Fruit fly (Drosophila melanogaster) whole organism, embryonic: ENCODE data around the gene CG12017.
A peak's percentile ranks its signal among the peaks of the same experiment; 100 is the strongest.

ENCODE experiments used
- Antp ChIP-seq: fragments of 200-800 bp; sonication (Bioruptor generic); optimal IDR thresholded peaks from 3 replicates; lab custom pipeline; 2016; ENCODE audit warnings: missing biosample characterization, missing genetic modification characterization
- Atf3 ChIP-seq: fragments of 200-800 bp; sonication (Bioruptor generic); optimal IDR thresholded peaks from 3 replicates; lab custom pipeline; 2016; ENCODE audit warnings: missing biosample characterization, missing genetic modification characterization
- B-H2 ChIP-seq: fragments of 200-800 bp; sonication (Bioruptor generic); optimal IDR thresholded peaks from 2 replicates; lab custom pipeline; 2018; ENCODE audit warnings: missing biosample characterization, mild to moderate bottlenecking, missing genetic modification characterization
- CG10366 ChIP-seq: fragments of 200-800 bp; sonication (Bioruptor generic); IDR thresholded peaks from 2 replicates; pipeline ENCODE4 v1.3.6; 2022; ENCODE audit warnings: missing biosample characterization, missing genetic modification characterization
- CG14667 ChIP-seq: fragments of 200-800 bp; sonication (Bioruptor generic); IDR thresholded peaks from 2 replicates; pipeline ENCODE4 v1.3.6; 2022; ENCODE audit warnings: missing biosample characterization, missing genetic modification characterization
- CG16863 ChIP-seq: fragments of 200-800 bp; sonication (Bioruptor generic); optimal IDR thresholded peaks from 3 replicates; lab custom pipeline; 2016; ENCODE audit warnings: missing biosample characterization, missing genetic modification characterization
- CG17328 ChIP-seq: fragments of 200-800 bp; sonication (Bioruptor generic); IDR thresholded peaks from 2 replicates; pipeline ENCODE4 v1.3.6; 2022; ENCODE audit warnings: missing biosample characterization, missing genetic modification characterization
- CG30403 ChIP-seq: fragments of 200-800 bp; sonication (Bioruptor generic); optimal IDR thresholded peaks from 3 replicates; lab custom pipeline; 2016; ENCODE audit warnings: missing biosample characterization, missing genetic modification characterization
- CG3995 ChIP-seq: fragments of 200-800 bp; sonication (Bioruptor generic); optimal IDR thresholded peaks from 3 replicates; lab custom pipeline; 2016; ENCODE audit warnings: missing biosample characterization, missing genetic modification characterization
- CG43689 ChIP-seq: fragments of 200-800 bp; sonication (Bioruptor generic); IDR thresholded peaks from 2 replicates; pipeline ENCODE4 v1.3.6; 2022; ENCODE audit warnings: missing biosample characterization, missing genetic modification characterization
- CG4730 ChIP-seq: fragments of 200-800 bp; sonication (Bioruptor generic); IDR thresholded peaks from 2 replicates; pipeline ENCODE4 v1.3.6; 2022; ENCODE audit warnings: missing biosample characterization, missing genetic modification characterization
- CG6175 ChIP-seq: fragments of 200-800 bp; sonication (Bioruptor generic); IDR thresholded peaks from 3 replicates; pipeline ENCODE4 v1.3.6; 2022; ENCODE audit warnings: missing biosample characterization, missing genetic modification characterization
- CG6683 ChIP-seq: fragments of 200-800 bp; sonication (Bioruptor generic); optimal IDR thresholded peaks from 2 replicates; lab custom pipeline; 2017; ENCODE audit warnings: missing biosample characterization, mild to moderate bottlenecking, missing genetic modification characterization, missing genetic modification reagents
- CG6854 ChIP-seq: fragments of 200-800 bp; sonication (Bioruptor generic); optimal IDR thresholded peaks from 3 replicates; lab custom pipeline; 2017; ENCODE audit warnings: missing biosample characterization, mild to moderate bottlenecking, missing genetic modification characterization
- CG7372 ChIP-seq: fragments of 200-800 bp; sonication (Bioruptor generic); IDR thresholded peaks from 2 replicates; pipeline ENCODE4 v1.3.6; 2022; ENCODE audit warnings: missing biosample characterization, missing genetic modification characterization
- CG7839 ChIP-seq: fragments of 200-800 bp; sonication (Bioruptor generic); optimal IDR thresholded peaks from 3 replicates; lab custom pipeline; 2018; ENCODE audit warnings: missing biosample characterization, mild to moderate bottlenecking, missing genetic modification characterization, moderate library complexity
- CG8944 ChIP-seq: fragments of 200-800 bp; sonication (Bioruptor generic); optimal IDR thresholded peaks from 3 replicates; lab custom pipeline; 2016; ENCODE audit warnings: missing biosample characterization, missing genetic modification characterization
- CG9932 ChIP-seq: fragments of 200-800 bp; sonication (Bioruptor generic); IDR thresholded peaks from 2 replicates; pipeline ENCODE4 v1.3.6; 2022; ENCODE audit warnings: missing biosample characterization, missing genetic modification characterization
- D19B ChIP-seq: fragments of 200-800 bp; sonication (Bioruptor generic); optimal IDR thresholded peaks from 2 replicates; lab custom pipeline; 2017; ENCODE audit warnings: missing biosample characterization, mild to moderate bottlenecking, missing genetic modification characterization
- Ets65A ChIP-seq: fragments of 200-800 bp; sonication (Bioruptor generic); peaks from one replicate; lab custom pipeline; 2016; ENCODE audit warnings: missing biosample characterization, missing genetic modification characterization
- GATAe ChIP-seq: fragments of 200-800 bp; sonication (Bioruptor generic); conservative IDR thresholded peaks from 2 replicates; pipeline ENCODE4 v1.3.6; 2022; ENCODE audit warnings: missing biosample characterization, missing genetic modification characterization
- Max ChIP-seq: fragments of 200-800 bp; sonication (Bioruptor generic); optimal IDR thresholded peaks from 2 replicates; lab custom pipeline; 2016; ENCODE audit warnings: missing biosample characterization, mild to moderate bottlenecking, missing genetic modification characterization
- Med ChIP-seq: fragments of 200-800 bp; sonication (Bioruptor generic); peaks from one replicate; lab custom pipeline; 2016; ENCODE audit warnings: missing biosample characterization, missing genetic modification characterization, mild to moderate bottlenecking, inconsistent platforms, moderate library complexity
- NC2β ChIP-seq: fragments of 200-800 bp; sonication (Bioruptor generic); optimal IDR thresholded peaks from 2 replicates; lab custom pipeline; 2016; ENCODE audit warnings: missing biosample characterization, missing genetic modification characterization
- Nf-YA ChIP-seq: fragments of 200-800 bp; sonication (Bioruptor generic); IDR thresholded peaks from 2 replicates; pipeline ENCODE4 v1.3.6; 2022; ENCODE audit warnings: missing biosample characterization, missing genetic modification characterization
- NfI ChIP-seq: fragments of 200-800 bp; sonication (Bioruptor generic); optimal IDR thresholded peaks from 3 replicates; lab custom pipeline; 2018; ENCODE audit warnings: missing biosample characterization, mild to moderate bottlenecking, missing genetic modification characterization, moderate library complexity
- Stat92E ChIP-seq, 3 experiments: fragments of >200 bp in 2 of 3; fragments of 200-800 bp in 1 of 3; sonication (Bioruptor generic) in 1 of 3; optimal IDR thresholded peaks; 2 replicates each; lab custom pipeline; 2017 to 2019; ENCODE audit warnings: missing biosample characterization in 3 of 3, missing genetic modification characterization in 3 of 3, mild to moderate bottlenecking in 1 of 3, moderate library complexity in 1 of 3
- Taf1 ChIP-seq: fragments of 200-800 bp; sonication (Bioruptor generic); IDR thresholded peaks from 2 replicates; pipeline ENCODE4 v1.3.6; 2022; ENCODE audit warnings: missing biosample characterization, missing genetic modification characterization
- bbx ChIP-seq: fragments of 200-800 bp; sonication (Bioruptor generic); IDR thresholded peaks from 2 replicates; pipeline ENCODE4 v1.3.6; 2022; ENCODE audit warnings: missing biosample characterization, missing genetic modification characterization; ENCODE audit not compliant: partially characterized antibody
- cad ChIP-seq: fragments of >200 bp; optimal IDR thresholded peaks from 2 replicates; lab custom pipeline; 2017; ENCODE audit warnings: missing biosample characterization, missing genetic modification characterization
- cg ChIP-seq: fragments of 200-800 bp; sonication (Bioruptor generic); optimal IDR thresholded peaks from 3 replicates; lab custom pipeline; 2019; ENCODE audit warnings: missing biosample characterization, mild to moderate bottlenecking, missing genetic modification characterization, moderate library complexity
- chm ChIP-seq: fragments of 200-800 bp; sonication (Bioruptor generic); IDR thresholded peaks from 2 replicates; pipeline ENCODE4 v1.3.6; 2022; ENCODE audit warnings: missing biosample characterization, missing genetic modification characterization
- corto ChIP-seq: fragments of 200-800 bp; sonication (Bioruptor generic); optimal IDR thresholded peaks from 2 replicates; lab custom pipeline; 2016; ENCODE audit warnings: missing biosample characterization, mild to moderate bottlenecking, missing genetic modification characterization, moderate library complexity
- da ChIP-seq: fragments of 200-800 bp; sonication (Bioruptor generic); optimal IDR thresholded peaks from 2 replicates; lab custom pipeline; 2016; ENCODE audit warnings: missing biosample characterization, missing genetic modification characterization
- dati ChIP-seq: fragments of 200-800 bp; sonication (Bioruptor generic); IDR thresholded peaks from 2 replicates; pipeline ENCODE4 v1.3.6; 2022; ENCODE audit warnings: missing biosample characterization, missing genetic modification characterization
- ewg ChIP-seq: fragments of 200-800 bp; sonication (Bioruptor generic); optimal IDR thresholded peaks from 3 replicates; lab custom pipeline; 2017; ENCODE audit warnings: mild to moderate bottlenecking, missing biosample characterization, missing genetic modification reagents, missing genetic modification characterization
- gem ChIP-seq: fragments of 200-800 bp; sonication (Bioruptor generic); optimal IDR thresholded peaks from 2 replicates; lab custom pipeline; 2019; ENCODE audit warnings: missing biosample characterization, mild to moderate bottlenecking, missing genetic modification characterization, moderate library complexity
- grn ChIP-seq: fragments of 200-800 bp; sonication (Bioruptor generic); optimal IDR thresholded peaks from 3 replicates; lab custom pipeline; 2017; ENCODE audit warnings: missing biosample characterization, missing genetic modification characterization
- ind ChIP-seq: fragments of 200-800 bp; sonication (Bioruptor generic); optimal IDR thresholded peaks from 3 replicates; lab custom pipeline; 2016; ENCODE audit warnings: missing biosample characterization, missing genetic modification characterization
- nom ChIP-seq: fragments of 200-800 bp; sonication (Bioruptor generic); optimal IDR thresholded peaks from 2 replicates; lab custom pipeline; 2017; ENCODE audit warnings: missing biosample characterization, missing genetic modification characterization, mild to moderate bottlenecking, moderate library complexity, missing genetic modification reagents
- psq ChIP-seq: fragments of 200-800 bp; sonication (Bioruptor generic); optimal IDR thresholded peaks from 2 replicates; lab custom pipeline; 2017; ENCODE audit warnings: missing biosample characterization, missing genetic modification characterization
- rib ChIP-seq: fragments of 200-800 bp; sonication (Bioruptor generic); IDR thresholded peaks from 2 replicates; pipeline ENCODE4 v1.3.6; 2022; ENCODE audit warnings: missing biosample characterization, missing genetic modification characterization
- schlank ChIP-seq: fragments of 200-800 bp; sonication (Bioruptor generic); optimal IDR thresholded peaks from 2 replicates; lab custom pipeline; 2018; ENCODE audit warnings: missing biosample characterization, mild to moderate bottlenecking, missing genetic modification characterization
- scrt ChIP-seq: fragments of 200-800 bp; sonication (Bioruptor generic); optimal IDR thresholded peaks from 2 replicates; lab custom pipeline; 2018; ENCODE audit warnings: missing biosample characterization, mild to moderate bottlenecking, missing genetic modification characterization, moderate library complexity
- shn ChIP-seq: fragments of 200-800 bp; sonication (Bioruptor generic); optimal IDR thresholded peaks from 3 replicates; lab custom pipeline; 2016; ENCODE audit warnings: missing biosample characterization, missing genetic modification characterization
- sob ChIP-seq: fragments of 200-800 bp; sonication (Bioruptor generic); IDR thresholded peaks from 2 replicates; pipeline ENCODE4 v1.3.6; 2022; ENCODE audit warnings: missing biosample characterization, missing genetic modification characterization
- sqz ChIP-seq: fragments of 200-800 bp; sonication (Bioruptor generic); optimal IDR thresholded peaks from 3 replicates; lab custom pipeline; 2018; ENCODE audit warnings: missing biosample characterization, mild to moderate bottlenecking, missing genetic modification characterization
- ttk ChIP-seq: fragments of 200-800 bp; sonication (Bioruptor generic); IDR thresholded peaks from 2 replicates; pipeline ENCODE4 v2.1.2; 2022; ENCODE audit warnings: missing biosample characterization, missing genetic modification characterization

The CG12017 gene

dm6 chr3L:3336368-3337164 lies 56.5 kb downstream of the CG12017 start, which contains the start of the genes Drsl6 and kst (continued):
- no peak for TF ChIP-seq Max
- no peak for TF ChIP-seq Antp (GFP tag; lab: Kevin White, UChicago)
- TF ChIP-seq schlank (tag; lab: Kevin White, UChicago), result no peak
- TF ChIP-seq rib (GFP tag; lab: Robert Waterston, UW), result peak; percentile 60; the same call in 1 of the 2 replicates
- peak; percentile 88 for TF ChIP-seq Med
- no peak for TF ChIP-seq scrt (GFP tag; lab: Kevin White, UChicago)
- no peak for TF ChIP-seq ewg (GFP tag; lab: Kevin White, UChicago)
- TF ChIP-seq B-H2 (GFP tag; lab: Kevin White, UChicago), result peak; percentile 46
- TF ChIP-seq, all 482 proteins: peak for 145

dm6 chr3L:3337345-3337928 lies 57.4 kb downstream of the CG12017 start:
- TF ChIP-seq sqz (GFP tag; lab: Kevin White, UChicago), result no peak
- TF ChIP-seq CG10366 (GFP tag; lab: Robert Waterston, UW), result no peak
- no peak for TF ChIP-seq Atf3 (GFP tag; lab: Kevin White, UChicago)
- TF ChIP-seq Stat92E (GFP tag; optimal IDR thresholded peaks at IDR 0.05; lab: Kevin White, UChicago), result no peak
- TF ChIP-seq sob, result no peak
- no peak for TF ChIP-seq da (GFP tag; lab: Kevin White, UChicago)
- no peak for TF ChIP-seq CG7839 (tag; lab: Kevin White, UChicago)
- no peak for TF ChIP-seq CG43689 (GFP tag; lab: Robert Waterston, UW)
- no peak for TF ChIP-seq ind (GFP tag; lab: Kevin White, UChicago)
- TF ChIP-seq Nf-YA (GFP tag; lab: Robert Waterston, UW), result no peak
- TF ChIP-seq CG6683 (GFP tag; lab: Kevin White, UChicago), result no peak
- TF ChIP-seq bbx (GFP tag; lab: Robert Waterston, UW), result no peak
- TF ChIP-seq cg, result peak; percentile 54
- no peak for TF ChIP-seq dati (GFP tag; lab: Robert Waterston, UW)
- no peak for TF ChIP-seq NC2β (GFP tag; lab: Kevin White, UChicago)
- no peak for TF ChIP-seq CG30403
- peak; percentile 69 for TF ChIP-seq Ets65A (GFP tag; lab: Kevin White, UChicago)
- 0 out of 2 replicates have a peak, but pooled peaks have one; percentile 50 for TF ChIP-seq chm (GFP tag; lab: Robert Waterston, UW)
- TF ChIP-seq CG9932, result no peak
- TF ChIP-seq CG4730 (GFP tag; lab: Robert Waterston, UW), result no peak
- no peak for TF ChIP-seq nom (GFP tag; lab: Kevin White, UChicago)
- TF ChIP-seq corto (GFP tag; lab: Kevin White, UChicago), result no peak
- TF ChIP-seq Med, result peak; percentile 9
- no peak for TF ChIP-seq CG8944
- no peak for TF ChIP-seq CG16863 (GFP tag; lab: Kevin White, UChicago)
- TF ChIP-seq GATAe (GFP tag; lab: Robert Waterston, UW), result no peak
- TF ChIP-seq CG3995, result no peak
- TF ChIP-seq psq, result peak; percentile 88
- TF ChIP-seq ttk (GFP tag; lab: Robert Waterston, UW), result no peak
- TF ChIP-seq CG6175 (GFP tag; lab: Robert Waterston, UW), result no peak
- TF ChIP-seq D19B (GFP tag; lab: Kevin White, UChicago), result no peak
- no peak for TF ChIP-seq grn
- TF ChIP-seq CG14667 (GFP tag; lab: Robert Waterston, UW), result no peak
- TF ChIP-seq CG6854 (GFP tag; lab: Kevin White, UChicago), result no peak
- peak; percentile 4 for TF ChIP-seq cad (GFP tag; lab: Kevin White, UChicago)
- TF ChIP-seq gem (tag; lab: Kevin White, UChicago), result no peak
- TF ChIP-seq shn, result no peak
- TF ChIP-seq CG17328 (GFP tag; lab: Robert Waterston, UW), result no peak
- no peak for TF ChIP-seq CG7372 (GFP tag; lab: Robert Waterston, UW)
- TF ChIP-seq NfI, result no peak
- no peak for TF ChIP-seq Taf1 (GFP tag; lab: Robert Waterston, UW)
